Fruit fly (Drosophila melanogaster) whole organism, embryonic: ENCODE measurements around the gene MAPk-Ak2.

Experiments used
- Adf1 ChIP-seq: fragments of 200-800 bp; sonication (Bioruptor generic); IDR thresholded peaks from 2 replicates; pipeline ENCODE4 v1.3.6; 2022; ENCODE audit warnings: missing biosample characterization, missing genetic modification characterization
- Atf3 ChIP-seq: fragments of 200-800 bp; sonication (Bioruptor generic); optimal IDR thresholded peaks from 3 replicates; lab custom pipeline; 2016; ENCODE audit warnings: missing biosample characterization, missing genetic modification characterization
- Bteb2 ChIP-seq: fragments of 200-800 bp; sonication (Bioruptor generic); optimal IDR thresholded peaks from 2 replicates; lab custom pipeline; 2016; ENCODE audit warnings: missing biosample characterization, missing genetic modification characterization
- CG11093 ChIP-seq: fragments of 200-800 bp; sonication (Bioruptor generic); IDR thresholded peaks from 3 replicates; pipeline ENCODE4 v1.3.6; 2022; ENCODE audit warnings: missing biosample characterization, missing genetic modification characterization
- CG13296 ChIP-seq: fragments of 200-800 bp; sonication (Bioruptor generic); optimal IDR thresholded peaks from 3 replicates; lab custom pipeline; 2018; ENCODE audit warnings: missing biosample characterization, mild to moderate bottlenecking, missing genetic modification characterization
- CG14965 ChIP-seq: fragments of 200-800 bp; sonication (Bioruptor generic); optimal IDR thresholded peaks from 2 replicates; lab custom pipeline; 2016; ENCODE audit warnings: missing biosample characterization, missing genetic modification characterization, borderline replicate concordance
- CG15011 ChIP-seq: fragments of 200-800 bp; sonication (Bioruptor generic); optimal IDR thresholded peaks from 3 replicates; lab custom pipeline; 2018; ENCODE audit warnings: missing biosample characterization, mild to moderate bottlenecking, missing genetic modification characterization
- CG30431 ChIP-seq: fragments of 200-800 bp; sonication (Bioruptor generic); optimal IDR thresholded peaks from 2 replicates; lab custom pipeline; 2017; ENCODE audit warnings: missing biosample characterization, missing genetic modification characterization
- CG3065 ChIP-seq: fragments of 200-800 bp; sonication (Bioruptor generic); optimal IDR thresholded peaks from 2 replicates; lab custom pipeline; 2016; ENCODE audit warnings: missing biosample characterization, missing genetic modification characterization
- CG32772 ChIP-seq: fragments of 200-800 bp; sonication (Bioruptor generic); IDR thresholded peaks from 2 replicates; pipeline ENCODE4 v1.3.6; 2022; ENCODE audit warnings: missing biosample characterization, missing genetic modification characterization
- CG34422 ChIP-seq: fragments of 200-800 bp; sonication (Bioruptor generic); IDR thresholded peaks from 3 replicates; pipeline ENCODE4 v1.3.6; 2022; ENCODE audit warnings: missing biosample characterization, missing genetic modification characterization
- CG3838 ChIP-seq: fragments of 200-800 bp; sonication (Bioruptor generic); optimal IDR thresholded peaks from 3 replicates; lab custom pipeline; 2016; ENCODE audit warnings: missing biosample characterization, missing genetic modification characterization
- CG4424 ChIP-seq: fragments of 200-800 bp; sonication (Bioruptor generic); optimal IDR thresholded peaks from 3 replicates; lab custom pipeline; 2016; ENCODE audit warnings: missing biosample characterization, missing genetic modification characterization
- CG4707 ChIP-seq: fragments of 200-800 bp; sonication (Bioruptor generic); optimal IDR thresholded peaks from 2 replicates; lab custom pipeline; 2018; ENCODE audit warnings: missing biosample characterization, mild to moderate bottlenecking, missing genetic modification characterization, moderate library complexity
- CG4820 ChIP-seq: fragments of 200-800 bp; sonication (Bioruptor generic); optimal IDR thresholded peaks from 3 replicates; lab custom pipeline; 2016; ENCODE audit warnings: missing biosample characterization, missing genetic modification characterization
- CG4854 ChIP-seq: fragments of 200-800 bp; sonication (Bioruptor generic); optimal IDR thresholded peaks from 2 replicates; lab custom pipeline; 2016; ENCODE audit warnings: missing biosample characterization, missing genetic modification characterization, inconsistent platforms
- CG6175 ChIP-seq: fragments of 200-800 bp; sonication (Bioruptor generic); IDR thresholded peaks from 3 replicates; pipeline ENCODE4 v1.3.6; 2022; ENCODE audit warnings: missing biosample characterization, missing genetic modification characterization
- CG6854 ChIP-seq: fragments of 200-800 bp; sonication (Bioruptor generic); optimal IDR thresholded peaks from 3 replicates; lab custom pipeline; 2017; ENCODE audit warnings: missing biosample characterization, mild to moderate bottlenecking, missing genetic modification characterization
- CG7372 ChIP-seq: fragments of 200-800 bp; sonication (Bioruptor generic); IDR thresholded peaks from 2 replicates; pipeline ENCODE4 v1.3.6; 2022; ENCODE audit warnings: missing biosample characterization, missing genetic modification characterization
- CG8359 ChIP-seq: fragments of 200-800 bp; sonication (Bioruptor generic); optimal IDR thresholded peaks from 2 replicates; lab custom pipeline; 2017; ENCODE audit warnings: missing biosample characterization, mild to moderate bottlenecking, missing genetic modification characterization, borderline replicate concordance
- CG8765 ChIP-seq: fragments of 200-800 bp; sonication (Bioruptor generic); IDR thresholded peaks from 2 replicates; pipeline ENCODE4 v1.3.6; 2022; ENCODE audit warnings: missing biosample characterization, missing genetic modification characterization
- CG8924 ChIP-seq: fragments of 200-800 bp; optimal IDR thresholded peaks from 3 replicates; lab custom pipeline; 2019; ENCODE audit warnings: missing biosample characterization, mild to moderate bottlenecking, missing genetic modification characterization, moderate library complexity
- CoRest ChIP-seq: fragments of 200-800 bp; sonication (Bioruptor generic); optimal IDR thresholded peaks from 3 replicates; lab custom pipeline; 2018; ENCODE audit warnings: missing biosample characterization, mild to moderate bottlenecking, missing genetic modification characterization, moderate library complexity
- D19A ChIP-seq: fragments of 200-800 bp; optimal IDR thresholded peaks from 3 replicates; lab custom pipeline; 2019; ENCODE audit warnings: missing biosample characterization, mild to moderate bottlenecking, missing genetic modification characterization, moderate library complexity
- D19B ChIP-seq: fragments of 200-800 bp; sonication (Bioruptor generic); optimal IDR thresholded peaks from 2 replicates; lab custom pipeline; 2017; ENCODE audit warnings: missing biosample characterization, mild to moderate bottlenecking, missing genetic modification characterization
- ERR ChIP-seq: fragments of 200-800 bp; sonication (Bioruptor generic); optimal IDR thresholded peaks from 2 replicates; lab custom pipeline; 2016; ENCODE audit warnings: missing biosample characterization, missing genetic modification characterization
- H15 ChIP-seq: fragments of 200-800 bp; sonication (Bioruptor generic); IDR thresholded peaks from 3 replicates; pipeline ENCODE4 v1.3.6; 2022; ENCODE audit warnings: missing biosample characterization, missing genetic modification characterization
- Hand ChIP-seq: fragments of 200-800 bp; sonication (Bioruptor generic); optimal IDR thresholded peaks from 2 replicates; lab custom pipeline; 2017; ENCODE audit warnings: mild to moderate bottlenecking, missing biosample characterization, missing genetic modification reagents, missing genetic modification characterization
- Myb ChIP-seq: fragments of 200-800 bp; sonication (Bioruptor generic); optimal IDR thresholded peaks from 2 replicates; lab custom pipeline; 2016; ENCODE audit warnings: missing biosample characterization, missing genetic modification characterization
- ara ChIP-seq: fragments of 200-800 bp; sonication (Bioruptor generic); IDR thresholded peaks from 2 replicates; pipeline ENCODE4 v1.3.6; 2022; ENCODE audit warnings: missing biosample characterization, missing genetic modification characterization
- ash1 ChIP-seq: fragments of 200-800 bp; sonication (Bioruptor generic); optimal IDR thresholded peaks from 2 replicates; lab custom pipeline; 2018; ENCODE audit warnings: missing biosample characterization, mild to moderate bottlenecking, missing genetic modification characterization
- cas ChIP-seq: fragments of 200-800 bp; sonication (Bioruptor generic); IDR thresholded peaks from 2 replicates; pipeline ENCODE4 v1.3.6; 2022; ENCODE audit warnings: missing biosample characterization, missing genetic modification characterization
- chinmo ChIP-seq: fragments of 200-800 bp; sonication (Bioruptor generic); IDR thresholded peaks from 4 replicates; pipeline ENCODE4 v1.3.6; 2022; ENCODE audit warnings: missing biosample characterization, missing genetic modification characterization; ENCODE audit not compliant: partially characterized antibody
- crc ChIP-seq: fragments of 200-800 bp; sonication (Bioruptor generic); optimal IDR thresholded peaks from 2 replicates; lab custom pipeline; 2016; ENCODE audit warnings: missing biosample characterization, missing genetic modification characterization
- croc ChIP-seq: fragments of 200-800 bp; sonication (Bioruptor generic); conservative IDR thresholded peaks from 3 replicates; pipeline ENCODE4 v1.3.6; 2022; ENCODE audit warnings: missing biosample characterization, missing genetic modification characterization
- eve ChIP-seq, 2 experiments: fragments of >200 bp; optimal IDR thresholded peaks; 2 replicates each; lab custom pipeline; 2017; ENCODE audit warnings: missing biosample characterization in 2 of 2, missing genetic modification characterization in 2 of 2
- fd3F ChIP-seq: fragments of 200-800 bp; sonication (Bioruptor generic); optimal IDR thresholded peaks from 2 replicates; lab custom pipeline; 2018; ENCODE audit warnings: missing biosample characterization, mild to moderate bottlenecking, missing genetic modification characterization, moderate library complexity
- fd64A ChIP-seq: fragments of 200-800 bp; sonication (Bioruptor generic); optimal IDR thresholded peaks from 3 replicates; lab custom pipeline; 2018; ENCODE audit warnings: missing biosample characterization, mild to moderate bottlenecking, missing genetic modification characterization
- gcm ChIP-seq: fragments of 200-800 bp; sonication (Bioruptor generic); optimal IDR thresholded peaks from 2 replicates; lab custom pipeline; 2019; ENCODE audit warnings: missing biosample characterization, mild to moderate bottlenecking, missing genetic modification characterization, moderate library complexity
- grau ChIP-seq: fragments of 200-800 bp; optimal IDR thresholded peaks from 3 replicates; lab custom pipeline; 2019; ENCODE audit warnings: missing biosample characterization, mild to moderate bottlenecking, missing genetic modification characterization, moderate library complexity
- ken ChIP-seq: fragments of 200-800 bp; sonication (Bioruptor generic); IDR thresholded peaks from 3 replicates; pipeline ENCODE4 v1.3.6; 2022; ENCODE audit warnings: missing biosample characterization, missing genetic modification characterization
- oc ChIP-seq: fragments of 200-800 bp; sonication (Bioruptor generic); optimal IDR thresholded peaks from 2 replicates; lab custom pipeline; 2018; ENCODE audit warnings: missing biosample characterization, mild to moderate bottlenecking, missing genetic modification characterization, moderate library complexity
- odd ChIP-seq: fragments of 200-800 bp; sonication (Bioruptor generic); optimal IDR thresholded peaks from 2 replicates; lab custom pipeline; 2017; ENCODE audit warnings: missing biosample characterization, mild to moderate bottlenecking, missing genetic modification characterization
- pnt ChIP-seq: fragments of 200-800 bp; sonication (Bioruptor generic); optimal IDR thresholded peaks from 3 replicates; lab custom pipeline; 2016; ENCODE audit warnings: missing biosample characterization, missing genetic modification characterization
- ranshi ChIP-seq: fragments of 200-800 bp; sonication (Bioruptor generic); IDR thresholded peaks from 2 replicates; pipeline ENCODE4 v1.3.6; 2022; ENCODE audit warnings: missing biosample characterization, missing genetic modification characterization
- seq ChIP-seq: fragments of 200-800 bp; sonication (Bioruptor generic); IDR thresholded peaks from 2 replicates; pipeline ENCODE4 v1.3.6; 2022; ENCODE audit warnings: missing biosample characterization, missing genetic modification characterization
- stwl ChIP-seq: fragments of 200-800 bp; sonication (Bioruptor generic); optimal IDR thresholded peaks from 3 replicates; lab custom pipeline; 2018; ENCODE audit warnings: missing biosample characterization, mild to moderate bottlenecking, missing genetic modification characterization, moderate library complexity
- tap ChIP-seq: fragments of 200-800 bp; optimal IDR thresholded peaks from 3 replicates; lab custom pipeline; 2019; ENCODE audit warnings: missing biosample characterization, mild to moderate bottlenecking, missing genetic modification characterization, moderate library complexity
- unpg ChIP-seq: fragments of 200-800 bp; sonication (Bioruptor generic); optimal IDR thresholded peaks from 3 replicates; lab custom pipeline; 2018; ENCODE audit warnings: missing biosample characterization, mild to moderate bottlenecking, missing genetic modification characterization, moderate library complexity
- vfl ChIP-seq: fragments of 200-800 bp; sonication (Bioruptor generic); optimal IDR thresholded peaks from 2 replicates; lab custom pipeline; 2016; ENCODE audit warnings: missing biosample characterization, missing genetic modification characterization
- zfh1 ChIP-seq: fragments of 200-800 bp; sonication (Bioruptor generic); IDR thresholded peaks from 3 replicates; pipeline ENCODE4 v1.3.6; 2022; ENCODE audit warnings: missing biosample characterization, missing genetic modification characterization

Gene MAPk-Ak2

DNA sequence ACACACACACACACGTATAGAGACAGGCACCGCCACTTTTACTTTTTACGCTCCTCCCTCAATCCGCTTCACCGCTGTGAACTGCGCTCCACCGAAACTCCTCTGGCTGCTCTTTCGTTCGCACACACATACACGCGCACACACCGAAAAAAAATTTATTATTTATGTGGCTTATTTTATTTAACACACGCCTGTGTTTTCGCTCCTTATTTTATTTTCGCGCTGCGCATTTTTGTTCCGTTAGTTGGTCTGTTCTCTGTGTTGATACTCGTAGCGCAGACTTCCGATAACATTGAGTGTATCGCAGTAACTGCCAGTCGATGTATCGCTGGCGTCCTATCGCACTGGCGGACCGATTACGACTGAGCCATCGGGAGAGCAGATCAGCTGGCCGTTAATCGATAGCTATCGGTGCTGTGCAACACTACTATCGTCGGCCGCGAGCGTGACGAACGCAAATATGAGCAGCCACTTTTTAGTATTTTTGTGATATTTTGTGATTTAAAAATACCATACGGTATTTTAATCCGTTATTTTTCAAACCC is 26.3 kb downstream of the MAPk-Ak2 start, which contains the start of gene Snx27 (continued):
- peak; percentile 16 for TF ChIP-seq D19A (tag; lab: Kevin White, UChicago)
- TF ChIP-seq ash1 (GFP tag; lab: Kevin White, UChicago) = no peak
- TF ChIP-seq CG14965 (GFP tag; lab: Kevin White, UChicago) = no peak
- no peak for TF ChIP-seq CG11093 (GFP tag; lab: Robert Waterston, UW)
- no peak for TF ChIP-seq D19B (GFP tag; lab: Kevin White, UChicago)
- peak; percentile 18 for TF ChIP-seq odd (GFP tag; lab: Kevin White, UChicago)
- TF ChIP-seq CG4707 (GFP tag; lab: Kevin White, UChicago) = peak; percentile 32
- TF ChIP-seq crc (GFP tag; lab: Kevin White, UChicago) = peak; percentile 12
- peak; percentile 53 for TF ChIP-seq ERR (GFP tag; lab: Kevin White, UChicago)
- no peak for TF ChIP-seq croc
- TF ChIP-seq tap = no peak
- no peak for TF ChIP-seq eve (GFP tag; optimal IDR thresholded peaks at IDR 0.05; lab: Kevin White, UChicago)
- TF ChIP-seq CG15011 (GFP tag; lab: Kevin White, UChicago) = no peak
- TF ChIP-seq zfh1 (GFP tag; lab: Robert Waterston, UW) = peak; percentile 53; the same call in 2 of the 3 replicates
- TF ChIP-seq ara (GFP tag; lab: Robert Waterston, UW) = no peak
- 0 out of 2 replicates have a peak, but pooled peaks have one; percentile 5 for TF ChIP-seq Adf1 (GFP tag; lab: Robert Waterston, UW)
- no peak for TF ChIP-seq fd3F (GFP tag; lab: Kevin White, UChicago)
- peak; percentile 43 for TF ChIP-seq CG8924 (tag; lab: Kevin White, UChicago)
- no peak for TF ChIP-seq cas (GFP tag; lab: Robert Waterston, UW)
- peak; percentile 56 for TF ChIP-seq Bteb2 (GFP tag; lab: Kevin White, UChicago)
- peak; percentile 55 for TF ChIP-seq grau (tag; lab: Kevin White, UChicago)
- no peak for TF ChIP-seq CG3838 (GFP tag; lab: Kevin White, UChicago)
- peak; percentile 37; the same call in 1 of the 3 replicates for TF ChIP-seq CG34422 (GFP tag; lab: Robert Waterston, UW)
- no peak for TF ChIP-seq fd64A (GFP tag; lab: Kevin White, UChicago)
- TF ChIP-seq ken = peak; percentile 60
- no peak for TF ChIP-seq CG13296 (GFP tag; lab: Kevin White, UChicago)
- no peak for TF ChIP-seq CG4820 (GFP tag; lab: Kevin White, UChicago)
- TF ChIP-seq CG32772 (GFP tag; lab: Robert Waterston, UW) = 0 out of 2 replicates have a peak, but pooled peaks have one; percentile 17
- peak; percentile 36 for TF ChIP-seq Hand (GFP tag; lab: Kevin White, UChicago)
- peak; percentile 48 for TF ChIP-seq vfl (GFP tag; lab: Kevin White, UChicago)
- peak; percentile 53 for TF ChIP-seq CoRest (tag; lab: Kevin White, UChicago)
- no peak for TF ChIP-seq CG4424 (GFP tag; lab: Kevin White, UChicago)
- TF ChIP-seq Myb (GFP tag; lab: Kevin White, UChicago) = peak; percentile 99
- TF ChIP-seq H15 (GFP tag; lab: Robert Waterston, UW) = no peak
- no peak for TF ChIP-seq CG30431
- no peak for TF ChIP-seq CG7372 (GFP tag; lab: Robert Waterston, UW)
- no peak for TF ChIP-seq CG4854 (GFP tag; lab: Kevin White, UChicago)
- TF ChIP-seq Atf3 (GFP tag; lab: Kevin White, UChicago) = no peak
- no peak for TF ChIP-seq pnt
- TF ChIP-seq CG8359 (GFP tag; lab: Kevin White, UChicago) = no peak
- peak; percentile 31 for TF ChIP-seq gcm (GFP tag; lab: Kevin White, UChicago)
- no peak for TF ChIP-seq CG3065 (GFP tag; lab: Kevin White, UChicago)
- TF ChIP-seq chinmo (GFP tag; lab: Robert Waterston, UW) = peak; percentile 99
- TF ChIP-seq CG6175 (GFP tag; lab: Robert Waterston, UW) = peak; percentile 48; the same call in 1 of the 3 replicates
- peak; percentile 71 for TF ChIP-seq stwl (tag; lab: Kevin White, UChicago)
- TF ChIP-seq unpg (GFP tag; lab: Kevin White, UChicago) = peak; percentile 11
- TF ChIP-seq ranshi = 0 out of 2 replicates have a peak, but pooled peaks have one; percentile 6
- no peak for TF ChIP-seq CG8765
- peak; percentile 46 for TF ChIP-seq CG6854 (GFP tag; lab: Kevin White, UChicago)
- TF ChIP-seq oc = peak; percentile 47
- no peak for TF ChIP-seq seq (GFP tag; lab: Robert Waterston, UW)
